Fruit fly (Drosophila melanogaster) whole organism, embryonic: Measurements from ENCODE around the gene Drs.

ENCODE experiments used
- Ada2b ChIP-seq: fragments of 200-800 bp; sonication (Bioruptor generic); IDR thresholded peaks from 2 replicates; pipeline ENCODE4 v1.3.6; 2022; ENCODE audit warnings: missing biosample characterization, missing genetic modification characterization
- CG11723 ChIP-seq: fragments of 200-800 bp; sonication (Bioruptor generic); optimal IDR thresholded peaks from 2 replicates; lab custom pipeline; 2017; ENCODE audit warnings: missing biosample characterization, mild to moderate bottlenecking, missing genetic modification characterization
- CG14014 ChIP-seq: fragments of 200-800 bp; sonication (Bioruptor generic); IDR thresholded peaks from 2 replicates; pipeline ENCODE4 v1.3.6; 2022; ENCODE audit warnings: missing biosample characterization, missing genetic modification characterization
- CG14050 ChIP-seq: fragments of 200-800 bp; sonication (Bioruptor generic); IDR thresholded peaks from 3 replicates; pipeline ENCODE4 v1.3.6; 2022; ENCODE audit warnings: missing biosample characterization, missing genetic modification characterization
- CG15269 ChIP-seq: fragments of 200-800 bp; sonication (Bioruptor generic); optimal IDR thresholded peaks from 2 replicates; lab custom pipeline; 2018; ENCODE audit warnings: missing biosample characterization, mild to moderate bottlenecking, missing genetic modification characterization, moderate library complexity
- CG17186 ChIP-seq: fragments of 200-800 bp; sonication (Bioruptor generic); optimal IDR thresholded peaks from 3 replicates; lab custom pipeline; 2017; ENCODE audit warnings: missing biosample characterization, missing genetic modification reagents, missing genetic modification characterization
- CG17359 ChIP-seq: fragments of 200-800 bp; sonication (Bioruptor generic); optimal IDR thresholded peaks from 3 replicates; lab custom pipeline; 2018; ENCODE audit warnings: missing biosample characterization, mild to moderate bottlenecking, missing genetic modification characterization, moderate library complexity
- CG17361 ChIP-seq: fragments of 200-800 bp; sonication (Bioruptor generic); IDR thresholded peaks from 3 replicates; pipeline ENCODE4 v1.3.6; 2022; ENCODE audit warnings: missing biosample characterization, missing genetic modification characterization
- CG2678 ChIP-seq: fragments of 200-800 bp; sonication (Bioruptor generic); optimal IDR thresholded peaks from 3 replicates; lab custom pipeline; 2019; ENCODE audit warnings: missing biosample characterization, mild to moderate bottlenecking, missing genetic modification characterization, moderate library complexity
- CG33213 ChIP-seq: fragments of 200-800 bp; sonication (Bioruptor generic); optimal IDR thresholded peaks from 3 replicates; lab custom pipeline; 2016; ENCODE audit warnings: missing biosample characterization, missing genetic modification characterization
- CG3838 ChIP-seq: fragments of 200-800 bp; sonication (Bioruptor generic); optimal IDR thresholded peaks from 3 replicates; lab custom pipeline; 2016; ENCODE audit warnings: missing biosample characterization, missing genetic modification characterization
- CG4617 ChIP-seq: fragments of 200-800 bp; sonication (Bioruptor generic); optimal IDR thresholded peaks from 3 replicates; lab custom pipeline; 2016; ENCODE audit warnings: missing biosample characterization, missing genetic modification characterization, borderline replicate concordance
- CG6689 ChIP-seq: fragments of 200-800 bp; sonication (Bioruptor generic); IDR thresholded peaks from 2 replicates; pipeline ENCODE4 v1.3.6; 2022; ENCODE audit warnings: missing biosample characterization, missing genetic modification characterization
- CG6791 ChIP-seq: fragments of 200-800 bp; sonication (Bioruptor generic); IDR thresholded peaks from 3 replicates; pipeline ENCODE4 v1.3.6; 2022; ENCODE audit warnings: missing biosample characterization, missing genetic modification characterization; ENCODE audit not compliant: partially characterized antibody
- CG7271 ChIP-seq: fragments of 200-800 bp; sonication (Bioruptor generic); optimal IDR thresholded peaks from 2 replicates; lab custom pipeline; 2018; ENCODE audit warnings: missing biosample characterization, mild to moderate bottlenecking, missing genetic modification characterization, moderate library complexity
- CG7928 ChIP-seq: fragments of 200-800 bp; sonication (Bioruptor generic); optimal IDR thresholded peaks from 2 replicates; lab custom pipeline; 2017; ENCODE audit warnings: missing biosample characterization, mild to moderate bottlenecking, missing genetic modification characterization
- Dad ChIP-seq: fragments of 200-800 bp; sonication (Bioruptor generic); optimal IDR thresholded peaks from 3 replicates; lab custom pipeline; 2016; ENCODE audit warnings: missing biosample characterization, missing genetic modification characterization
- E2f2 ChIP-seq: fragments of 200-800 bp; sonication (Bioruptor generic); IDR thresholded peaks from 2 replicates; pipeline ENCODE4 v1.3.6; 2022; ENCODE audit warnings: missing biosample characterization, missing genetic modification characterization
- Fer3 ChIP-seq: fragments of 200-800 bp; sonication (Bioruptor generic); optimal IDR thresholded peaks from 2 replicates; lab custom pipeline; 2018; ENCODE audit warnings: missing biosample characterization, mild to moderate bottlenecking, missing genetic modification characterization, moderate library complexity
- Gsc ChIP-seq: fragments of 200-800 bp; sonication (Bioruptor generic); IDR thresholded peaks from 2 replicates; pipeline ENCODE4 v1.3.6; 2022; ENCODE audit warnings: missing biosample characterization, missing genetic modification characterization
- H15 ChIP-seq: fragments of 200-800 bp; sonication (Bioruptor generic); IDR thresholded peaks from 3 replicates; pipeline ENCODE4 v1.3.6; 2022; ENCODE audit warnings: missing biosample characterization, missing genetic modification characterization
- HLHmδ ChIP-seq: fragments of 200-800 bp; sonication (Bioruptor generic); optimal IDR thresholded peaks from 2 replicates; lab custom pipeline; 2018; ENCODE audit warnings: missing biosample characterization, mild to moderate bottlenecking, missing genetic modification characterization, moderate library complexity
- Hr39 ChIP-seq: fragments of >200 bp; optimal IDR thresholded peaks from 2 replicates; lab custom pipeline; 2017
- MESR4 ChIP-seq: fragments of 200-800 bp; sonication (Bioruptor generic); optimal IDR thresholded peaks from 2 replicates; lab custom pipeline; 2018; ENCODE audit warnings: missing biosample characterization, mild to moderate bottlenecking, missing genetic modification characterization, moderate library complexity
- Meics ChIP-seq: fragments of 200-800 bp; sonication (Bioruptor generic); optimal IDR thresholded peaks from 2 replicates; lab custom pipeline; 2017; ENCODE audit warnings: missing biosample characterization, mild to moderate bottlenecking, missing genetic modification characterization
- NK7.1 ChIP-seq: fragments of 200-800 bp; sonication (Bioruptor generic); optimal IDR thresholded peaks from 3 replicates; lab custom pipeline; 2016; ENCODE audit warnings: missing biosample characterization, missing genetic modification characterization
- Nf-YC ChIP-seq: fragments of 200-800 bp; optimal IDR thresholded peaks from 3 replicates; lab custom pipeline; 2019; ENCODE audit warnings: missing biosample characterization, mild to moderate bottlenecking, missing genetic modification characterization, moderate library complexity
- Oaz ChIP-seq: fragments of 200-800 bp; sonication (Bioruptor generic); IDR thresholded peaks from 2 replicates; pipeline ENCODE4 v1.3.6; 2022; ENCODE audit warnings: missing biosample characterization, missing genetic modification characterization
- Opbp ChIP-seq: fragments of 200-800 bp; sonication (Bioruptor generic); IDR thresholded peaks from 3 replicates; pipeline ENCODE4 v1.3.6; 2022; ENCODE audit warnings: missing biosample characterization, missing genetic modification characterization; ENCODE audit not compliant: partially characterized antibody
- Sry-δ ChIP-seq: fragments of 200-800 bp; sonication (Bioruptor generic); optimal IDR thresholded peaks from 2 replicates; lab custom pipeline; 2016; ENCODE audit warnings: missing biosample characterization, missing genetic modification characterization
- Stat92E ChIP-seq, 3 experiments: fragments of >200 bp in 2 of 3; fragments of 200-800 bp in 1 of 3; sonication (Bioruptor generic) in 1 of 3; optimal IDR thresholded peaks; 2 replicates each; lab custom pipeline; 2017 to 2019; ENCODE audit warnings: missing biosample characterization in 3 of 3, missing genetic modification characterization in 3 of 3, mild to moderate bottlenecking in 1 of 3, moderate library complexity in 1 of 3
- amos ChIP-seq: fragments of 200-800 bp; sonication (Bioruptor generic); IDR thresholded peaks from 2 replicates; pipeline ENCODE4 v1.3.6; 2022; ENCODE audit warnings: missing biosample characterization, missing genetic modification characterization; ENCODE audit not compliant: partially characterized antibody
- crc ChIP-seq: fragments of 200-800 bp; sonication (Bioruptor generic); optimal IDR thresholded peaks from 2 replicates; lab custom pipeline; 2016; ENCODE audit warnings: missing biosample characterization, missing genetic modification characterization
- croc ChIP-seq: fragments of 200-800 bp; sonication (Bioruptor generic); conservative IDR thresholded peaks from 3 replicates; pipeline ENCODE4 v1.3.6; 2022; ENCODE audit warnings: missing biosample characterization, missing genetic modification characterization
- dysf ChIP-seq: fragments of 200-800 bp; sonication (Bioruptor generic); IDR thresholded peaks from 3 replicates; pipeline ENCODE4 v1.3.6; 2022; ENCODE audit warnings: missing biosample characterization, missing genetic modification characterization
- eve ChIP-seq, 2 experiments: fragments of >200 bp; optimal IDR thresholded peaks; 2 replicates each; lab custom pipeline; 2017; ENCODE audit warnings: missing biosample characterization in 2 of 2, missing genetic modification characterization in 2 of 2
- exex ChIP-seq: fragments of 200-800 bp; sonication (Bioruptor generic); optimal IDR thresholded peaks from 4 replicates; lab custom pipeline; 2018; ENCODE audit warnings: missing biosample characterization, mild to moderate bottlenecking, missing genetic modification characterization, moderate library complexity
- gfzf ChIP-seq: fragments of 200-800 bp; sonication (Bioruptor generic); optimal IDR thresholded peaks from 2 replicates; lab custom pipeline; 2016; ENCODE audit warnings: missing biosample characterization, mild to moderate bottlenecking, missing genetic modification characterization, moderate library complexity
- hkb ChIP-seq, 2 experiments: fragments of 200-800 bp in 1 of 2; fragments of >200 bp in 1 of 2; sonication (Bioruptor generic) in 1 of 2; IDR thresholded peaks in 1 of 2; optimal IDR thresholded peaks in 1 of 2; 2 replicates each; pipeline versions ENCODE4 v1.3.6 to Lab custom; 2017 to 2022; ENCODE audit warnings: missing biosample characterization in 1 of 2, missing genetic modification characterization in 1 of 2
- ind ChIP-seq: fragments of 200-800 bp; sonication (Bioruptor generic); optimal IDR thresholded peaks from 3 replicates; lab custom pipeline; 2016; ENCODE audit warnings: missing biosample characterization, missing genetic modification characterization
- kah ChIP-seq: fragments of 200-800 bp; sonication (Bioruptor generic); optimal IDR thresholded peaks from 2 replicates; lab custom pipeline; 2018; ENCODE audit warnings: missing biosample characterization, mild to moderate bottlenecking, missing genetic modification characterization
- lilli ChIP-seq: fragments of 200-800 bp; sonication (Bioruptor generic); optimal IDR thresholded peaks from 3 replicates; lab custom pipeline; 2016; ENCODE audit warnings: missing biosample characterization, missing genetic modification characterization
- nerfin-1 ChIP-seq: fragments of 200-800 bp; sonication (Bioruptor generic); optimal IDR thresholded peaks from 3 replicates; lab custom pipeline; 2019; ENCODE audit warnings: missing biosample characterization, mild to moderate bottlenecking, missing genetic modification characterization, moderate library complexity
- oc ChIP-seq: fragments of 200-800 bp; sonication (Bioruptor generic); optimal IDR thresholded peaks from 2 replicates; lab custom pipeline; 2018; ENCODE audit warnings: missing biosample characterization, mild to moderate bottlenecking, missing genetic modification characterization, moderate library complexity
- onecut ChIP-seq: fragments of 200-800 bp; sonication (Bioruptor generic); IDR thresholded peaks from 2 replicates; pipeline ENCODE4 v1.3.6; 2022; ENCODE audit warnings: missing biosample characterization, missing genetic modification characterization
- pb ChIP-seq: fragments of 200-800 bp; sonication (Bioruptor generic); optimal IDR thresholded peaks from 3 replicates; lab custom pipeline; 2016; ENCODE audit warnings: missing biosample characterization, missing genetic modification characterization
- ranshi ChIP-seq: fragments of 200-800 bp; sonication (Bioruptor generic); IDR thresholded peaks from 2 replicates; pipeline ENCODE4 v1.3.6; 2022; ENCODE audit warnings: missing biosample characterization, missing genetic modification characterization
- repo ChIP-seq: fragments of 200-800 bp; sonication (Bioruptor generic); optimal IDR thresholded peaks from 2 replicates; lab custom pipeline; 2016; ENCODE audit warnings: missing biosample characterization, missing genetic modification characterization
- trh ChIP-seq: fragments of 200-800 bp; sonication (Bioruptor generic); optimal IDR thresholded peaks from 2 replicates; lab custom pipeline; 2016; ENCODE audit warnings: missing biosample characterization, missing genetic modification characterization

Drs gene

dm6 chr3L:3406307-3407061, 37.1 kb downstream of the Drs start (continued):
- TF ChIP-seq CG2678 (peak; percentile 38), CG17186 (no peak), Nf-YC (no peak), Sry-δ (GFP tag; lab: Kevin White, UChicago) (no peak), amos (GFP tag; lab: Robert Waterston, UW) (no peak), H15 (no peak), CG6791 (GFP tag; lab: Robert Waterston, UW) (no peak), CG7928 (GFP tag; lab: Kevin White, UChicago) (no peak), pb (GFP tag; lab: Kevin White, UChicago) (no peak), Oaz (no peak), eve (GFP tag; optimal IDR thresholded peaks at IDR 0.05; lab: Kevin White, UChicago) (no peak), CG14014 (GFP tag; lab: Robert Waterston, UW) (peak; percentile 38; the same call in 1 of the 2 replicates), MESR4 (no peak), CG7271 (no peak), crc (GFP tag; lab: Kevin White, UChicago) (no peak), ranshi (GFP tag; lab: Robert Waterston, UW) (0 out of 2 replicates have a peak, but pooled peaks have one; percentile 12), CG11723 (GFP tag; lab: Kevin White, UChicago) (no peak), hkb (optimal IDR thresholded peaks at IDR 0.05; lab: Kevin White, UChicago) (no peak), hkb (GFP tag; IDR thresholded peaks at IDR 0.05; lab: Robert Waterston, UW) (peak; percentile 50; the same call in 1 of the 2 replicates), Stat92E (GFP tag; optimal IDR thresholded peaks at IDR 0.05; lab: Kevin White, UChicago) (no peak), ind (GFP tag; lab: Kevin White, UChicago) (no peak), Hr39 (lab: Kevin White, UChicago) (no peak), CG3838 (GFP tag; lab: Kevin White, UChicago) (no peak), Fer3 (tag; lab: Kevin White, UChicago) (peak; percentile 6), nerfin-1 (tag; lab: Kevin White, UChicago) (no peak), E2f2 (GFP tag; lab: Robert Waterston, UW) (no peak), Meics (peak; percentile 29), repo (no peak), croc (GFP tag; lab: Robert Waterston, UW) (no peak), oc (tag; lab: Kevin White, UChicago) (no peak), dysf (GFP tag; lab: Robert Waterston, UW) (peak; percentile 23; the same call in 1 of the 3 replicates), Gsc (GFP tag; lab: Robert Waterston, UW) (no peak), exex (no peak), CG15269 (tag; lab: Kevin White, UChicago) (peak; percentile 1), NK7.1 (no peak), CG4617 (GFP tag; lab: Kevin White, UChicago) (no peak), CG14050 (GFP tag; lab: Robert Waterston, UW) (no peak), onecut (GFP tag; lab: Robert Waterston, UW) (no peak), Opbp (GFP tag; lab: Robert Waterston, UW) (no peak), CG6689 (GFP tag; lab: Robert Waterston, UW) (no peak), lilli (GFP tag; lab: Kevin White, UChicago) (peak; percentile 2), CG33213 (GFP tag; lab: Kevin White, UChicago) (no peak), gfzf (no peak), kah (no peak), CG17361 (GFP tag; lab: Robert Waterston, UW) (0 out of 3 replicates have a peak, but pooled peaks have one; percentile 15), trh (GFP tag; lab: Kevin White, UChicago) (no peak), Dad (no peak), Ada2b (GFP tag; lab: Robert Waterston, UW) (no peak), HLHmδ (GFP tag; lab: Kevin White, UChicago) (no peak), CG17359 (tag; lab: Kevin White, UChicago) (no peak)
